Fruit fly (Drosophila melanogaster) whole organism, embryonic: ENCODE data around the gene Nsun2.

ENCODE experiments used
- Asciz ChIP-seq: fragments of 200-800 bp; sonication (Bioruptor generic); optimal IDR thresholded peaks from 2 replicates; lab custom pipeline; 2017; ENCODE audit warnings: missing biosample characterization, mild to moderate bottlenecking, missing genetic modification characterization, missing genetic modification reagents
- CG11504 ChIP-seq: fragments of 200-800 bp; sonication (Bioruptor generic); optimal IDR thresholded peaks from 3 replicates; lab custom pipeline; 2019; ENCODE audit warnings: missing biosample characterization, mild to moderate bottlenecking, missing genetic modification characterization, moderate library complexity
- CG11695 ChIP-seq: fragments of 200-800 bp; sonication (Bioruptor generic); IDR thresholded peaks from 3 replicates; pipeline ENCODE4 v1.3.6; 2022; ENCODE audit warnings: missing biosample characterization, missing genetic modification characterization
- CG11696 ChIP-seq: fragments of 200-800 bp; sonication (Bioruptor generic); IDR thresholded peaks from 2 replicates; pipeline ENCODE4 v1.3.6; 2022; ENCODE audit warnings: missing biosample characterization, missing genetic modification characterization
- CG12155 ChIP-seq: fragments of 200-800 bp; sonication (Bioruptor generic); optimal IDR thresholded peaks from 3 replicates; lab custom pipeline; 2016; ENCODE audit warnings: missing biosample characterization, missing genetic modification characterization
- CG1529 ChIP-seq: fragments of 200-800 bp; sonication (Bioruptor generic); optimal IDR thresholded peaks from 3 replicates; lab custom pipeline; 2018; ENCODE audit warnings: missing biosample characterization, missing genetic modification characterization
- CG15696 ChIP-seq: fragments of 200-800 bp; sonication (Bioruptor generic); optimal IDR thresholded peaks from 2 replicates; lab custom pipeline; 2019; ENCODE audit warnings: missing biosample characterization, mild to moderate bottlenecking, missing genetic modification characterization, moderate library complexity
- CG16815 ChIP-seq: fragments of 200-800 bp; sonication (Bioruptor generic); optimal IDR thresholded peaks from 3 replicates; lab custom pipeline; 2017; ENCODE audit warnings: missing biosample characterization, mild to moderate bottlenecking, missing genetic modification characterization
- CG17359 ChIP-seq: fragments of 200-800 bp; sonication (Bioruptor generic); optimal IDR thresholded peaks from 3 replicates; lab custom pipeline; 2018; ENCODE audit warnings: missing biosample characterization, mild to moderate bottlenecking, missing genetic modification characterization, moderate library complexity
- CG1792 ChIP-seq: fragments of 200-800 bp; sonication (Bioruptor generic); optimal IDR thresholded peaks from 2 replicates; lab custom pipeline; 2016; ENCODE audit warnings: missing biosample characterization, missing genetic modification characterization
- CG18619 ChIP-seq: fragments of 200-800 bp; sonication (Bioruptor generic); optimal IDR thresholded peaks from 3 replicates; lab custom pipeline; 2017; ENCODE audit warnings: missing biosample characterization, mild to moderate bottlenecking, missing genetic modification characterization
- CG31441 ChIP-seq: fragments of 200-800 bp; sonication (Bioruptor generic); IDR thresholded peaks from 2 replicates; pipeline ENCODE4 v1.3.6; 2022; ENCODE audit warnings: missing biosample characterization, missing genetic modification characterization
- CG3281 ChIP-seq: fragments of 200-800 bp; sonication (Bioruptor generic); optimal IDR thresholded peaks from 3 replicates; lab custom pipeline; 2017; ENCODE audit warnings: missing biosample characterization, mild to moderate bottlenecking, missing genetic modification characterization
- CG6254 ChIP-seq: fragments of 200-800 bp; sonication (Bioruptor generic); optimal IDR thresholded peaks from 3 replicates; lab custom pipeline; 2017; ENCODE audit warnings: mild to moderate bottlenecking, missing biosample characterization, missing genetic modification reagents, missing genetic modification characterization
- CG6765 ChIP-seq: fragments of 200-800 bp; sonication (Bioruptor generic); optimal IDR thresholded peaks from 3 replicates; lab custom pipeline; 2017; ENCODE audit warnings: missing biosample characterization, mild to moderate bottlenecking, missing genetic modification characterization
- CG7357 ChIP-seq: fragments of 200-800 bp; sonication (Bioruptor generic); IDR thresholded peaks from 3 replicates; pipeline ENCODE4 v1.3.6; 2022; ENCODE audit warnings: missing biosample characterization, missing genetic modification characterization
- CG7745 ChIP-seq: fragments of 200-800 bp; sonication (Bioruptor generic); optimal IDR thresholded peaks from 2 replicates; lab custom pipeline; 2018; ENCODE audit warnings: missing biosample characterization, mild to moderate bottlenecking, missing genetic modification characterization, moderate library complexity
- CG7839 ChIP-seq: fragments of 200-800 bp; sonication (Bioruptor generic); optimal IDR thresholded peaks from 3 replicates; lab custom pipeline; 2018; ENCODE audit warnings: missing biosample characterization, mild to moderate bottlenecking, missing genetic modification characterization, moderate library complexity
- CG9437 ChIP-seq: fragments of 200-800 bp; sonication (Bioruptor generic); optimal IDR thresholded peaks from 2 replicates; lab custom pipeline; 2018; ENCODE audit warnings: missing biosample characterization, mild to moderate bottlenecking, missing genetic modification characterization
- CTCF ChIP-seq: fragments of 200-800 bp; sonication (Bioruptor generic); optimal IDR thresholded peaks from 2 replicates; lab custom pipeline; 2017; ENCODE audit warnings: missing biosample characterization, mild to moderate bottlenecking, missing genetic modification characterization, moderate library complexity
- CoRest ChIP-seq: fragments of 200-800 bp; sonication (Bioruptor generic); optimal IDR thresholded peaks from 3 replicates; lab custom pipeline; 2018; ENCODE audit warnings: missing biosample characterization, mild to moderate bottlenecking, missing genetic modification characterization, moderate library complexity
- D ChIP-seq, 2 experiments: fragments of 200-800 bp in 1 of 2; fragments of >200 bp in 1 of 2; sonication (Bioruptor generic) in 1 of 2; optimal IDR thresholded peaks; 2 replicates in 1 of 2; 3 replicates in 1 of 2; lab custom pipeline; 2017; ENCODE audit warnings: mild to moderate bottlenecking in 1 of 2, missing biosample characterization in 1 of 2, missing genetic modification characterization in 1 of 2, missing genetic modification reagents in 1 of 2
- D19B ChIP-seq: fragments of 200-800 bp; sonication (Bioruptor generic); optimal IDR thresholded peaks from 2 replicates; lab custom pipeline; 2017; ENCODE audit warnings: missing biosample characterization, mild to moderate bottlenecking, missing genetic modification characterization
- ERR ChIP-seq: fragments of 200-800 bp; sonication (Bioruptor generic); optimal IDR thresholded peaks from 2 replicates; lab custom pipeline; 2016; ENCODE audit warnings: missing biosample characterization, missing genetic modification characterization
- Fer1 ChIP-seq: fragments of 200-800 bp; sonication (Bioruptor generic); optimal IDR thresholded peaks from 2 replicates; lab custom pipeline; 2017; ENCODE audit warnings: missing biosample characterization, mild to moderate bottlenecking, missing genetic modification characterization
- Gug ChIP-seq: fragments of 200-800 bp; sonication (Bioruptor generic); IDR thresholded peaks from 4 replicates; pipeline ENCODE4 v1.3.6; 2022; ENCODE audit warnings: missing biosample characterization, missing genetic modification characterization
- Hmr ChIP-seq: fragments of 200-800 bp; sonication (Bioruptor generic); optimal IDR thresholded peaks from 3 replicates; lab custom pipeline; 2017; ENCODE audit warnings: mild to moderate bottlenecking, missing biosample characterization, missing genetic modification reagents, missing genetic modification characterization
- Oli ChIP-seq: fragments of 200-800 bp; sonication (Bioruptor generic); optimal IDR thresholded peaks from 2 replicates; lab custom pipeline; 2018; ENCODE audit warnings: missing biosample characterization, mild to moderate bottlenecking, missing genetic modification characterization, moderate library complexity
- Opbp ChIP-seq: fragments of 200-800 bp; sonication (Bioruptor generic); IDR thresholded peaks from 3 replicates; pipeline ENCODE4 v1.3.6; 2022; ENCODE audit warnings: missing biosample characterization, missing genetic modification characterization; ENCODE audit not compliant: partially characterized antibody
- Pdp1 ChIP-seq, 2 experiments: fragments of 200-800 bp; sonication (Bioruptor generic); optimal IDR thresholded peaks; 3 replicates each; lab custom pipeline; 2016; ENCODE audit warnings: missing biosample characterization in 2 of 2, missing genetic modification characterization in 2 of 2, mild to moderate bottlenecking in 1 of 2, moderate library complexity in 1 of 2
- az2 ChIP-seq: fragments of 200-800 bp; sonication (Bioruptor generic); optimal IDR thresholded peaks from 3 replicates; lab custom pipeline; 2016; ENCODE audit warnings: missing biosample characterization, missing genetic modification characterization
- chif ChIP-seq, 2 experiments: fragments of 200-800 bp; sonication (Bioruptor generic); optimal IDR thresholded peaks; 3 replicates each; lab custom pipeline; 2016; ENCODE audit warnings: missing biosample characterization in 2 of 2, missing genetic modification characterization in 2 of 2
- ci ChIP-seq: fragments of 200-800 bp; sonication (Bioruptor generic); IDR thresholded peaks from 3 replicates; pipeline ENCODE4 v1.3.6; 2022; ENCODE audit warnings: missing biosample characterization, missing genetic modification characterization
- croc ChIP-seq: fragments of 200-800 bp; sonication (Bioruptor generic); conservative IDR thresholded peaks from 3 replicates; pipeline ENCODE4 v1.3.6; 2022; ENCODE audit warnings: missing biosample characterization, missing genetic modification characterization
- dpn ChIP-seq, 2 experiments: fragments of 200-800 bp; sonication (Bioruptor generic); optimal IDR thresholded peaks; 3 replicates each; lab custom pipeline; 2016; ENCODE audit warnings: missing biosample characterization in 2 of 2, missing genetic modification characterization in 2 of 2
- dysf ChIP-seq: fragments of 200-800 bp; sonication (Bioruptor generic); IDR thresholded peaks from 3 replicates; pipeline ENCODE4 v1.3.6; 2022; ENCODE audit warnings: missing biosample characterization, missing genetic modification characterization
- esg ChIP-seq: fragments of 200-800 bp; sonication (Bioruptor generic); conservative IDR thresholded peaks from 2 replicates; pipeline ENCODE4 v1.3.6; 2022; ENCODE audit warnings: missing biosample characterization, missing genetic modification characterization
- hth ChIP-seq: fragments of >200 bp; optimal IDR thresholded peaks from 2 replicates; lab custom pipeline; 2017; ENCODE audit warnings: inconsistent platforms
- lov ChIP-seq, 2 experiments: fragments of 200-800 bp in 1 of 2; fragments of >200 bp in 1 of 2; sonication (Bioruptor generic) in 1 of 2; IDR thresholded peaks in 1 of 2; optimal IDR thresholded peaks in 1 of 2; 2 replicates in 1 of 2; 3 replicates in 1 of 2; pipeline versions ENCODE4 v1.3.6 to Lab custom; 2017 to 2022; ENCODE audit warnings: missing biosample characterization in 1 of 2, missing genetic modification characterization in 1 of 2
- maf-S ChIP-seq: fragments of 200-800 bp; sonication (Bioruptor generic); optimal IDR thresholded peaks from 2 replicates; lab custom pipeline; 2016; ENCODE audit warnings: missing biosample characterization, missing genetic modification characterization
- mam ChIP-seq: fragments of 200-800 bp; sonication (Bioruptor generic); optimal IDR thresholded peaks from 3 replicates; lab custom pipeline; 2016; ENCODE audit warnings: missing biosample characterization, missing genetic modification characterization
- nmo ChIP-seq: fragments of 200-800 bp; sonication (Bioruptor generic); optimal IDR thresholded peaks from 2 replicates; lab custom pipeline; 2018; ENCODE audit warnings: missing biosample characterization, mild to moderate bottlenecking, missing genetic modification characterization, moderate library complexity
- nom ChIP-seq: fragments of 200-800 bp; sonication (Bioruptor generic); optimal IDR thresholded peaks from 2 replicates; lab custom pipeline; 2017; ENCODE audit warnings: missing biosample characterization, missing genetic modification characterization, mild to moderate bottlenecking, moderate library complexity, missing genetic modification reagents
- org-1 ChIP-seq: fragments of 200-800 bp; sonication (Bioruptor generic); optimal IDR thresholded peaks from 2 replicates; lab custom pipeline; 2017; ENCODE audit warnings: missing biosample characterization, missing genetic modification characterization
- pum ChIP-seq: fragments of 200-800 bp; sonication (Bioruptor generic); optimal IDR thresholded peaks from 2 replicates; lab custom pipeline; 2016; ENCODE audit warnings: missing biosample characterization, missing genetic modification characterization
- sisA ChIP-seq: fragments of 200-800 bp; sonication (Bioruptor generic); IDR thresholded peaks from 2 replicates; pipeline ENCODE4 v1.3.6; 2022; ENCODE audit warnings: missing biosample characterization, missing genetic modification characterization
- sob ChIP-seq: fragments of 200-800 bp; sonication (Bioruptor generic); IDR thresholded peaks from 2 replicates; pipeline ENCODE4 v1.3.6; 2022; ENCODE audit warnings: missing biosample characterization, missing genetic modification characterization
- wek ChIP-seq: fragments of 200-800 bp; sonication (Bioruptor generic); optimal IDR thresholded peaks from 3 replicates; lab custom pipeline; 2018; ENCODE audit warnings: missing biosample characterization, mild to moderate bottlenecking, missing genetic modification characterization, moderate library complexity
- wor ChIP-seq: fragments of 200-800 bp; sonication (Bioruptor generic); IDR thresholded peaks from 2 replicates; pipeline ENCODE4 v1.3.6; 2022; ENCODE audit warnings: missing biosample characterization, missing genetic modification characterization

The Nsun2 gene

dm6 chrX:4106756-4107155 lies 6.8 kb downstream of the Nsun2 start (continued):
- TF ChIP-seq D (optimal IDR thresholded peaks at IDR 0.05; lab: Kevin White, UChicago), result no peak
- peak; percentile 34 for TF ChIP-seq D (GFP tag; optimal IDR thresholded peaks at IDR 0.05; lab: Kevin White, UChicago)
- TF ChIP-seq nom (GFP tag; lab: Kevin White, UChicago), result peak; percentile 37
- TF ChIP-seq Oli (tag; lab: Kevin White, UChicago), result peak; percentile 37
- TF ChIP-seq CG9437 (GFP tag; lab: Kevin White, UChicago), result peak; percentile 6
- TF ChIP-seq sob (GFP tag; lab: Robert Waterston, UW), result 0 out of 2 replicates have a peak, but pooled peaks have one; percentile 28
- TF ChIP-seq CG1792 (GFP tag; lab: Kevin White, UChicago), result no peak
- TF ChIP-seq mam (GFP tag; lab: Kevin White, UChicago), result peak; percentile 23
- peak; percentile 29 for TF ChIP-seq CoRest (tag; lab: Kevin White, UChicago)
- peak; percentile 25 for TF ChIP-seq pum
- peak; percentile 25 for TF ChIP-seq Fer1 (GFP tag; lab: Kevin White, UChicago)
- peak; percentile 3 to 5 for TF ChIP-seq dpn (GFP tag; optimal IDR thresholded peaks at IDR 0.05; lab: Kevin White, UChicago)
- TF ChIP-seq Asciz (GFP tag; lab: Kevin White, UChicago), result peak; percentile 21
- peak in 1 of 2 experiments; percentile 8 for TF ChIP-seq Pdp1 (GFP tag; optimal IDR thresholded peaks at IDR 0.05; lab: Kevin White, UChicago)
- TF ChIP-seq esg (GFP tag; lab: Robert Waterston, UW), result 0 out of 2 replicates have a peak, but pooled peaks have one; percentile 6
- TF ChIP-seq Opbp (GFP tag; lab: Robert Waterston, UW), result no peak
- no peak for TF ChIP-seq CG6765 (GFP tag; lab: Kevin White, UChicago)
- TF ChIP-seq chif (GFP tag; optimal IDR thresholded peaks at IDR 0.05; lab: Kevin White, UChicago), result peak in 1 of 2 experiments; percentile 33
- peak; percentile 10 for TF ChIP-seq CG18619 (GFP tag; lab: Kevin White, UChicago)
- TF ChIP-seq hth (lab: Kevin White, UChicago), result no peak
- TF ChIP-seq CG1529 (GFP tag; lab: Kevin White, UChicago), result peak; percentile 1
- TF ChIP-seq CG11696, result peak; percentile 77
- no peak for TF ChIP-seq wor (GFP tag; lab: Robert Waterston, UW)
- TF ChIP-seq CG16815 (GFP tag; lab: Kevin White, UChicago), result peak; percentile 29
- TF ChIP-seq croc (GFP tag; lab: Robert Waterston, UW), result peak; percentile 30; the same call in 2 of the 3 replicates
- peak; percentile 19 for TF ChIP-seq CG3281
- no peak for TF ChIP-seq maf-S (GFP tag; lab: Kevin White, UChicago)
- peak; percentile 24 for TF ChIP-seq CG15696
- TF ChIP-seq dysf (GFP tag; lab: Robert Waterston, UW), result peak; percentile 35; the same call in 2 of the 3 replicates
- no peak for TF ChIP-seq CTCF (GFP tag; lab: Kevin White, UChicago)
- 0 out of 4 replicates have a peak, but pooled peaks have one; percentile 4 for TF ChIP-seq Gug (GFP tag; lab: Robert Waterston, UW)
- TF ChIP-seq lov (optimal IDR thresholded peaks at IDR 0.05; lab: Kevin White, UChicago), result no peak
- 0 out of 3 replicates have a peak, but pooled peaks have one; percentile 39 for TF ChIP-seq lov (GFP tag; IDR thresholded peaks at IDR 0.05; lab: Robert Waterston, UW)
- peak; percentile 46; the same call in 1 of the 3 replicates for TF ChIP-seq CG11695 (GFP tag; lab: Robert Waterston, UW)
- TF ChIP-seq CG7357, result 0 out of 3 replicates have a peak, but pooled peaks have one; percentile 19
- TF ChIP-seq ERR (GFP tag; lab: Kevin White, UChicago), result no peak
- TF ChIP-seq az2 (GFP tag; lab: Kevin White, UChicago), result peak; percentile 22
- no peak for TF ChIP-seq D19B
- peak; percentile 54 for TF ChIP-seq Hmr
- peak; percentile 50 for TF ChIP-seq org-1 (GFP tag; lab: Kevin White, UChicago)
- TF ChIP-seq CG17359, result peak; percentile 29
- TF ChIP-seq wek (GFP tag; lab: Kevin White, UChicago), result no peak
- TF ChIP-seq CG31441 (GFP tag; lab: Robert Waterston, UW), result peak; percentile 34; the same call in 1 of the 2 replicates
- peak; percentile 56 for TF ChIP-seq CG7839 (tag; lab: Kevin White, UChicago)
- peak; percentile 24; the same call in 1 of the 2 replicates for TF ChIP-seq sisA
- TF ChIP-seq CG7745, result no peak
- TF ChIP-seq CG12155, result no peak
- peak; percentile 51 for TF ChIP-seq nmo
- TF ChIP-seq ci (GFP tag; lab: Robert Waterston, UW), result 0 out of 3 replicates have a peak, but pooled peaks have one; percentile 12
- TF ChIP-seq CG11504 (tag; lab: Kevin White, UChicago), result peak; percentile 51
- peak; percentile 14 for TF ChIP-seq CG6254 (GFP tag; lab: Kevin White, UChicago)
